Worm (Caenorhabditis elegans) whole organism, L4 larva: ENCODE measurements around the gene lsm-3.

Experiments used
- ZK337.2 ChIP-seq: fragments of 200-800 bp; sonication (Bioruptor generic); IDR thresholded peaks from 2 replicates; pipeline ENCODE4 v1.3.6; 2022; ENCODE audit warnings: missing genetic modification reagents, missing genetic modification characterization, missing compliant biosample characterization
- aly-2 ChIP-seq: sonication (generic microtip); optimal IDR thresholded peaks from 2 replicates; lab custom pipeline; 2018; ENCODE audit warnings: missing biosample characterization, missing genetic modification characterization
- dmd-9 ChIP-seq: fragments of 200-800 bp; sonication (Bioruptor generic); IDR thresholded peaks from 2 replicates; pipeline ENCODE4 v1.3.6; 2022; ENCODE audit warnings: missing genetic modification reagents, missing genetic modification characterization, missing compliant biosample characterization
- fkh-10 ChIP-seq: fragments of 150-350 bp; optimal IDR thresholded peaks from 2 replicates; lab custom pipeline; 2014; ENCODE audit warnings: missing biosample characterization, missing genetic modification reagents, missing genetic modification characterization
- fos-1 ChIP-seq: fragments of 150-350 bp; optimal IDR thresholded peaks from 2 replicates; lab custom pipeline; 2014; ENCODE audit warnings: missing biosample characterization, missing genetic modification characterization
- mxl-3 ChIP-seq: fragments of 200-800 bp; sonication (Bioruptor generic); optimal IDR thresholded peaks from 2 replicates; lab custom pipeline; 2018; ENCODE audit warnings: mild to moderate bottlenecking, missing genetic modification characterization, missing compliant biosample characterization
- nhr-25 ChIP-seq: sonication (generic microtip); optimal IDR thresholded peaks from 2 replicates; lab custom pipeline; 2017; ENCODE audit warnings: missing genetic modification characterization, mild to moderate bottlenecking, missing compliant biosample characterization, antibody characterized with exemption, moderate library complexity, borderline replicate concordance; ENCODE audit not compliant: insufficient read depth
- pqm-1 ChIP-seq: sonication (generic microtip); optimal IDR thresholded peaks from 2 replicates; lab custom pipeline; 2017; ENCODE audit warnings: missing biosample characterization, missing genetic modification characterization

ce11 chrIV:13388779-13389178, 1.8 kb downstream of the lsm-3 start:
- TF ChIP-seq dmd-9 (GFP tag; lab: Robert Waterston, UW): no peak
- no peak for TF ChIP-seq mxl-3 (GFP tag; lab: Kevin White, UChicago)
- TF ChIP-seq ZK337.2 (GFP tag; lab: Robert Waterston, UW): no peak
- no peak for TF ChIP-seq fkh-10 (GFP tag; lab: Kevin White, UChicago)
- no peak for TF ChIP-seq nhr-25 (tag; lab: Kevin White, UChicago)
- TF ChIP-seq aly-2 (tag; lab: Kevin White, UChicago): no peak
- no peak for TF ChIP-seq pqm-1 (tag; lab: Kevin White, UChicago)
- TF ChIP-seq fos-1 (tag; lab: Kevin White, UChicago): no peak
